Fruit fly (Drosophila melanogaster): Measurements from ENCODE around the gene CG45071.
A peak's percentile ranks its signal among the peaks of the same experiment; 100 is the strongest.

The CG45071 gene

DNA sequence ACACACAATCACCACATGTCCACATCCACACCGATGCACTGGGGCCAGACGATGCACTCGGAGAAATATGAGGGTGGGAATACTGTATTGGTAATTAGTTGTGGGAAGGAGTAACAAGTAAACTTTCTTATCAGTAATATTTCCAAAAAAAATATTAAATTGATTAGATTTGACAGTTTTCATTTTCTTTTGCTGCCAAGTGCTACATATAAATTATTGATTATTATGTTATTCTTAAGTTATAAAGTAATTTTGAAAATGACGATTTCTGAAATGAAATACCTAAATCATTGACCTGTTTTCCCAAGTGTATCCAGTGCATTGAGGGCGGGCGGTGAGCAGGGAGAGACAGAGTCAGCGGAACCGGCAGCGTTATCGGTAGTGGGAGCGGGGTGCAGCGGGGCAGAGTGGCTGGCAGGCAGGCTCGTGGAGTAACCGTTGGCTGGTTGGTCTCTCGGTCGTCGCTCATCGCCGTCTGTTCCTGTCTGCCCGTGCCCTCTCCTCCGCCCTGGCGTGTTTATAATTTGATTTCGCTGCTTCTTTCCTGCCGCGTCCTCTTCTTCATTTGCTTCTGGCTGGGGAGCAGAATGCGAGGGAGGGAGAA lies 2.2 kb downstream of the CG45071 start (continued):
- TF ChIP-seq CG31441 (GFP tag; IDR thresholded peaks at IDR 0.05) (peak; percentile 75; the same call in 1 of the 2 replicates), hth (optimal IDR thresholded peaks at IDR 0.05) (no peak), scrt (GFP tag; optimal IDR thresholded peaks at IDR 0.05) (no peak), CG14965 (GFP tag; optimal IDR thresholded peaks at IDR 0.05; ENCODE audit: borderline replicate concordance) (no peak), CG1603 (tag; optimal IDR thresholded peaks at IDR 0.05) (no peak), Oaz (GFP tag; IDR thresholded peaks at IDR 0.05) (no peak), CG12236 (GFP tag; optimal IDR thresholded peaks at IDR 0.05) (no peak), jigr1 (GFP tag; IDR thresholded peaks at IDR 0.05) (no peak), Awh (GFP tag; IDR thresholded peaks at IDR 0.05) (no peak), CG11560 (tag; IDR thresholded peaks at IDR 0.05) (0 out of 3 replicates have a peak, but pooled peaks have one; percentile 10), CG33557 (GFP tag; optimal IDR thresholded peaks at IDR 0.05) (peak; percentile 70), trh (GFP tag; optimal IDR thresholded peaks at IDR 0.05) (no peak), eyg (GFP tag; optimal IDR thresholded peaks at IDR 0.05) (no peak), gem (tag; optimal IDR thresholded peaks at IDR 0.05) (peak; percentile 79), sens-2 (GFP tag; IDR thresholded peaks at IDR 0.05) (no peak), CG10543 (GFP tag; optimal IDR thresholded peaks at IDR 0.05) (no peak), CG17385 (GFP tag; optimal IDR thresholded peaks at IDR 0.05) (peak; percentile 33), zfh1 (GFP tag; IDR thresholded peaks at IDR 0.05) (no peak), CG7372 (GFP tag; IDR thresholded peaks at IDR 0.05) (no peak), bigmax (GFP tag; optimal IDR thresholded peaks at IDR 0.05) (no peak), CG32767 (GFP tag; IDR thresholded peaks at IDR 0.05) (no peak), Hr3 (GFP tag; optimal IDR thresholded peaks at IDR 0.05) (peak; percentile 40), h (optimal IDR thresholded peaks at IDR 0.05) (no peak), pzg (GFP tag; optimal IDR thresholded peaks at IDR 0.05) (no peak), CG2889 (GFP tag; IDR thresholded peaks at IDR 0.05) (no peak), btn (GFP tag; optimal IDR thresholded peaks at IDR 0.05) (no peak), CG17328 (GFP tag; IDR thresholded peaks at IDR 0.05) (0 out of 2 replicates have a peak, but pooled peaks have one; percentile 44), CG18764 (GFP tag; optimal IDR thresholded peaks at IDR 0.05) (no peak), Jarid2 (GFP tag; optimal IDR thresholded peaks at IDR 0.05) (no peak), Ssrp (tag; optimal IDR thresholded peaks at IDR 0.05) (peak; percentile 65), CG8290 (GFP tag; optimal IDR thresholded peaks at IDR 0.05) (peak; percentile 21), CG8290 (tag; optimal IDR thresholded peaks at IDR 0.05) (no peak), CG32772 (GFP tag; IDR thresholded peaks at IDR 0.05) (0 out of 2 replicates have a peak, but pooled peaks have one; percentile 42), CG8478 (optimal IDR thresholded peaks at IDR 0.05) (no peak), croc (GFP tag; conservative IDR thresholded peaks at IDR 0.05) (peak; percentile 30; the same call in 1 of the 3 replicates), CG18011 (GFP tag; optimal IDR thresholded peaks at IDR 0.05) (no peak), sug (tag; optimal IDR thresholded peaks at IDR 0.05) (no peak), da (GFP tag; optimal IDR thresholded peaks at IDR 0.05) (no peak), CG6689 (GFP tag; IDR thresholded peaks at IDR 0.05) (peak; percentile 31; the same call in 1 of the 2 replicates), pnt (GFP tag; optimal IDR thresholded peaks at IDR 0.05) (peak; percentile 8), CG1602 (GFP tag; optimal IDR thresholded peaks at IDR 0.05) (peak; percentile 43), CG6854 (GFP tag; optimal IDR thresholded peaks at IDR 0.05) (no peak), sisA (GFP tag; IDR thresholded peaks at IDR 0.05) (peak; percentile 41; the same call in 1 of the 2 replicates), Ets97D (GFP tag; optimal IDR thresholded peaks at IDR 0.05) (no peak), org-1 (GFP tag; optimal IDR thresholded peaks at IDR 0.05) (peak; percentile 46), Meics (GFP tag; optimal IDR thresholded peaks at IDR 0.05) (peak; percentile 35), CG12769 (tag; optimal IDR thresholded peaks at IDR 0.05) (no peak), CG17359 (tag; optimal IDR thresholded peaks at IDR 0.05) (peak; percentile 54), CG10565 (GFP tag; optimal IDR thresholded peaks at IDR 0.05) (no peak), onecut (GFP tag; IDR thresholded peaks at IDR 0.05) (peak; percentile 27; the same call in 1 of the 2 replicates), ranshi (GFP tag; IDR thresholded peaks at IDR 0.05) (no peak), HLH4C (GFP tag; IDR thresholded peaks at IDR 0.05; ENCODE audit: partially characterized antibody) (no peak)

Measured in whole organism, embryonic.